Worm (Caenorhabditis elegans) whole organism, L1 larva: ENCODE measurements around the gene pgph-1.

Experiments
- C04F5.9 ChIP-seq: sonication (generic microtip); optimal IDR thresholded peaks from 2 replicates; lab custom pipeline; 2016; ENCODE audit warnings: missing genetic modification characterization, missing compliant biosample characterization
- C34B4.2 ChIP-seq: sonication (generic microtip); optimal IDR thresholded peaks from 2 replicates; lab custom pipeline; 2017; ENCODE audit warnings: mild to moderate bottlenecking, missing genetic modification characterization, missing compliant biosample characterization
- F16B12.6 ChIP-seq: fragments of 150-350 bp; optimal IDR thresholded peaks from 2 replicates; lab custom pipeline; 2014; ENCODE audit warnings: missing biosample characterization, missing genetic modification characterization
- Y116A8C.19 ChIP-seq: sonication (generic microtip); optimal IDR thresholded peaks from 2 replicates; lab custom pipeline; 2016; ENCODE audit warnings: missing compliant biosample characterization, missing genetic modification characterization, borderline replicate concordance
- aha-1 ChIP-seq: fragments of 150-350 bp; optimal IDR thresholded peaks from 2 replicates; lab custom pipeline; 2014; ENCODE audit warnings: missing biosample characterization, missing genetic modification characterization
- alr-1 ChIP-seq: fragments of 200-800 bp; sonication (Bioruptor generic); optimal IDR thresholded peaks from 2 replicates; lab custom pipeline; 2018; ENCODE audit warnings: borderline replicate concordance, mild to moderate bottlenecking, missing genetic modification characterization, missing compliant biosample characterization
- aly-2 ChIP-seq: fragments of 150-350 bp; optimal IDR thresholded peaks from 2 replicates; lab custom pipeline; 2014; ENCODE audit warnings: missing biosample characterization, missing genetic modification characterization
- blmp-1 ChIP-seq: fragments of 150-350 bp; optimal IDR thresholded peaks from 2 replicates; lab custom pipeline; 2014; ENCODE audit warnings: missing biosample characterization, missing genetic modification characterization
- ceh-63 ChIP-seq: fragments of 200-800 bp; sonication (Bioruptor generic); optimal IDR thresholded peaks from 2 replicates; lab custom pipeline; 2018; ENCODE audit warnings: mild to moderate bottlenecking, missing genetic modification characterization, missing compliant biosample characterization
- ceh-88 ChIP-seq: fragments of 200-800 bp; sonication (Bioruptor generic); IDR thresholded peaks from 2 replicates; pipeline ENCODE4 v1.3.6; 2022; ENCODE audit warnings: missing genetic modification characterization, missing compliant biosample characterization
- ceh-90 ChIP-seq: sonication (generic microtip); optimal IDR thresholded peaks from 2 replicates; lab custom pipeline; 2016; ENCODE audit warnings: missing genetic modification characterization, missing compliant biosample characterization
- ces-1 ChIP-seq: fragments of 150-350 bp; optimal IDR thresholded peaks from 2 replicates; lab custom pipeline; 2014; ENCODE audit warnings: missing biosample characterization, missing genetic modification reagents, missing genetic modification characterization
- dpl-1 ChIP-seq, 3 experiments: fragments of 150-350 bp in 2 of 3; sonication (generic microtip) in 1 of 3; optimal IDR thresholded peaks; 2 replicates each; lab custom pipeline; 2014 to 2017; ENCODE audit warnings: missing biosample characterization in 3 of 3, missing genetic modification characterization in 3 of 3, missing genetic modification reagents in 3 of 3
- dsc-1 ChIP-seq: sonication (generic microtip); optimal IDR thresholded peaks from 2 replicates; lab custom pipeline; 2016; ENCODE audit warnings: mild to moderate bottlenecking, missing genetic modification characterization, missing compliant biosample characterization
- efl-1 ChIP-seq, 4 experiments: fragments of 150-350 bp; optimal IDR thresholded peaks in 3 of 4; peaks in 1 of 4; 1 replicate in 1 of 4; 2 replicates in 3 of 4; lab custom pipeline; 2014; ENCODE audit warnings: missing biosample characterization in 2 of 4, missing genetic modification characterization in 2 of 4, missing genetic modification reagents in 2 of 4
- efl-3 ChIP-seq: fragments of 200-800 bp; sonication (Bioruptor generic); optimal IDR thresholded peaks from 2 replicates; lab custom pipeline; 2018; ENCODE audit warnings: mild to moderate bottlenecking, missing genetic modification characterization, missing compliant biosample characterization
- egl-13 ChIP-seq: sonication (generic microtip); optimal IDR thresholded peaks from 2 replicates; lab custom pipeline; 2016; ENCODE audit warnings: missing genotype, missing genetic modification reagents, missing genetic modification characterization, missing compliant biosample characterization
- egl-27 ChIP-seq, 2 experiments: fragments of 150-350 bp in 1 of 2; sonication (generic microtip); optimal IDR thresholded peaks; 3 replicates each; lab custom pipeline; 2017 to 2018; ENCODE audit warnings: missing biosample characterization in 2 of 2, missing genetic modification characterization in 2 of 2, missing genetic modification reagents in 2 of 2
- elt-2 ChIP-seq: sonication (generic microtip); optimal IDR thresholded peaks from 2 replicates; lab custom pipeline; 2016; ENCODE audit warnings: missing genetic modification characterization, mild to moderate bottlenecking, inconsistent platforms, missing compliant biosample characterization, missing genetic modification reagents
- ets-5 ChIP-seq: fragments of 200-800 bp; sonication (Bioruptor generic); IDR thresholded peaks from 2 replicates; pipeline ENCODE4 v1.3.6; 2022; ENCODE audit warnings: missing genetic modification characterization, missing compliant biosample characterization
- fkh-4 ChIP-seq: sonication (generic microtip); optimal IDR thresholded peaks from 2 replicates; lab custom pipeline; 2016; ENCODE audit warnings: missing compliant biosample characterization, missing genetic modification characterization, borderline replicate concordance
- grh-1 ChIP-seq: fragments of 200-800 bp; sonication (Bioruptor generic); IDR thresholded peaks from 2 replicates; pipeline ENCODE4 v1.3.6; 2022; ENCODE audit warnings: missing genetic modification reagents, missing genetic modification characterization, missing compliant biosample characterization
- hlh-4 ChIP-seq: sonication (generic microtip); optimal IDR thresholded peaks from 2 replicates; lab custom pipeline; 2016; ENCODE audit warnings: mild to moderate bottlenecking, missing genetic modification characterization, missing compliant biosample characterization
- irx-1 ChIP-seq: sonication (generic microtip); optimal IDR thresholded peaks from 2 replicates; lab custom pipeline; 2016; ENCODE audit warnings: missing genetic modification characterization, missing compliant biosample characterization
- isw-1 ChIP-seq: fragments of 200-800 bp; sonication (Bioruptor generic); IDR thresholded peaks from 2 replicates; pipeline ENCODE4 v1.3.6; 2022; ENCODE audit warnings: missing genetic modification characterization, missing compliant biosample characterization
- lin-13 ChIP-seq: fragments of 150-350 bp; optimal IDR thresholded peaks from 2 replicates; lab custom pipeline; 2014; ENCODE audit warnings: missing biosample characterization, missing genetic modification reagents, missing genetic modification characterization
- lin-15B ChIP-seq: fragments of 150-350 bp; sonication (generic microtip); optimal IDR thresholded peaks from 3 replicates; lab custom pipeline; 2014; ENCODE audit warnings: missing biosample characterization, missing genetic modification characterization
- lin-39 ChIP-seq: fragments of 150-350 bp; optimal IDR thresholded peaks from 2 replicates; lab custom pipeline; 2014; ENCODE audit warnings: missing biosample characterization, missing genetic modification reagents, missing genetic modification characterization
- lsy-2 ChIP-seq, 2 experiments: fragments of 150-350 bp; optimal IDR thresholded peaks; 2 replicates each; lab custom pipeline; 2014; ENCODE audit warnings: missing biosample characterization in 2 of 2, missing genetic modification characterization in 2 of 2
- mab-9 ChIP-seq: fragments of 200-800 bp; sonication (Bioruptor generic); IDR thresholded peaks from 2 replicates; pipeline ENCODE4 v1.3.6; 2022; ENCODE audit warnings: missing genetic modification reagents, missing genetic modification characterization, missing compliant biosample characterization
- mef-2 ChIP-seq: fragments of 150-350 bp; optimal IDR thresholded peaks from 2 replicates; lab custom pipeline; 2014; ENCODE audit warnings: missing biosample characterization, missing genetic modification characterization
- mep-1 ChIP-seq: fragments of 150-350 bp; optimal IDR thresholded peaks from 2 replicates; lab custom pipeline; 2014; ENCODE audit warnings: missing biosample characterization, missing genetic modification characterization
- nhr-11 ChIP-seq: fragments of 150-350 bp; optimal IDR thresholded peaks from 2 replicates; lab custom pipeline; 2014; ENCODE audit warnings: missing biosample characterization, missing genetic modification characterization
- nhr-12 ChIP-seq: sonication (generic microtip); optimal IDR thresholded peaks from 2 replicates; lab custom pipeline; 2017; ENCODE audit warnings: missing biosample characterization, missing genetic modification characterization
- nhr-19 ChIP-seq: fragments of 200-800 bp; sonication (Bioruptor generic); conservative IDR thresholded peaks from 2 replicates; pipeline ENCODE4 v1.3.6; 2022; ENCODE audit warnings: missing genetic modification characterization, missing compliant biosample characterization
- nhr-20 ChIP-seq: sonication (generic microtip); optimal IDR thresholded peaks from 2 replicates; lab custom pipeline; 2016; ENCODE audit warnings: mild to moderate bottlenecking, missing genetic modification characterization, missing compliant biosample characterization
- nhr-71 ChIP-seq: sonication (generic microtip); optimal IDR thresholded peaks from 2 replicates; lab custom pipeline; 2016; ENCODE audit warnings: mild to moderate bottlenecking, missing genetic modification characterization, moderate library complexity, missing compliant biosample characterization
- nhr-76 ChIP-seq: sonication (generic microtip); optimal IDR thresholded peaks from 2 replicates; lab custom pipeline; 2017; ENCODE audit warnings: missing biosample characterization, missing genetic modification characterization
- nhr-77 ChIP-seq: fragments of 150-350 bp; optimal IDR thresholded peaks from 2 replicates; lab custom pipeline; 2014; ENCODE audit warnings: missing biosample characterization, missing genetic modification characterization
- nhr-84 ChIP-seq: sonication (generic microtip); optimal IDR thresholded peaks from 2 replicates; lab custom pipeline; 2017; ENCODE audit warnings: missing biosample characterization, missing genetic modification characterization
- nhr-85 ChIP-seq: sonication (generic microtip); peaks from one replicate; lab custom pipeline; 2016; ENCODE audit warnings: missing genetic modification characterization, inconsistent platforms, missing compliant biosample characterization
- nhr-90 ChIP-seq: sonication (generic microtip); optimal IDR thresholded peaks from 2 replicates; lab custom pipeline; 2016; ENCODE audit warnings: mild to moderate bottlenecking, missing genetic modification characterization, missing compliant biosample characterization; ENCODE audit not compliant: poor library complexity
- pax-3 ChIP-seq: fragments of 200-800 bp; sonication (Bioruptor generic); optimal IDR thresholded peaks from 2 replicates; lab custom pipeline; 2018; ENCODE audit warnings: mild to moderate bottlenecking, missing genetic modification characterization, moderate library complexity, missing compliant biosample characterization
- snu-23 ChIP-seq: sonication (generic microtip); optimal IDR thresholded peaks from 2 replicates; lab custom pipeline; 2016; ENCODE audit warnings: missing genetic modification characterization, missing compliant biosample characterization
- sox-4 ChIP-seq: sonication (generic microtip); optimal IDR thresholded peaks from 2 replicates; lab custom pipeline; 2016; ENCODE audit warnings: missing genetic modification characterization, missing compliant biosample characterization
- sup-37 ChIP-seq: fragments of 200-800 bp; sonication (Bioruptor generic); optimal IDR thresholded peaks from 2 replicates; lab custom pipeline; 2018; ENCODE audit warnings: mild to moderate bottlenecking, missing genetic modification characterization, missing compliant biosample characterization
- unc-30 ChIP-seq: sonication (generic microtip); optimal IDR thresholded peaks from 2 replicates; lab custom pipeline; 2017; ENCODE audit warnings: missing biosample characterization, missing genetic modification characterization
- unc-86 ChIP-seq: sonication (generic microtip); optimal IDR thresholded peaks from 2 replicates; lab custom pipeline; 2016; ENCODE audit warnings: missing genetic modification characterization, missing compliant biosample characterization
- vab-15 ChIP-seq: sonication (generic microtip); optimal IDR thresholded peaks from 2 replicates; lab custom pipeline; 2017; ENCODE audit warnings: missing genotype, mild to moderate bottlenecking, missing genetic modification characterization, missing compliant biosample characterization
- zag-1 ChIP-seq: fragments of 150-350 bp; optimal IDR thresholded peaks from 2 replicates; lab custom pipeline; 2014; ENCODE audit warnings: missing biosample characterization, missing genetic modification characterization
- zip-4 ChIP-seq: fragments of 200-800 bp; sonication (Bioruptor generic); optimal IDR thresholded peaks from 2 replicates; lab custom pipeline; 2018; ENCODE audit warnings: mild to moderate bottlenecking, missing genetic modification characterization, moderate library complexity, missing compliant biosample characterization
- ztf-11 ChIP-seq, 2 experiments: sonication (generic microtip); optimal IDR thresholded peaks; 2 replicates each; lab custom pipeline; 2016 to 2017; ENCODE audit warnings: missing genetic modification characterization in 2 of 2, missing biosample characterization in 1 of 2, missing compliant biosample characterization in 1 of 2
- ztf-4 ChIP-seq: fragments of 150-350 bp; optimal IDR thresholded peaks from 2 replicates; lab custom pipeline; 2014; ENCODE audit warnings: missing biosample characterization, missing genetic modification characterization

pgph-1 gene

ce11 chrV:5768292-5768695 is 15.0 kb upstream of the pgph-1 start (continued):
- TF ChIP-seq nhr-90: peak; percentile 84
- no peak for TF ChIP-seq zag-1 (tag; lab: Kevin White, UChicago)
- TF ChIP-seq nhr-71 (tag; lab: Kevin White, UChicago): peak; percentile 92
- TF ChIP-seq elt-2 (tag; lab: Kevin White, UChicago): peak; percentile 70
- TF ChIP-seq unc-86 (tag; lab: Kevin White, UChicago): no peak
- no peak for TF ChIP-seq pax-3
- no peak for TF ChIP-seq lin-15B
- TF ChIP-seq sox-4 (tag; lab: Kevin White, UChicago): no peak
- TF ChIP-seq alr-1 (tag; lab: Kevin White, UChicago): no peak
- peak; percentile 84 for TF ChIP-seq blmp-1
- TF ChIP-seq dsc-1 (tag; lab: Kevin White, UChicago): no peak
- TF ChIP-seq ets-5 (GFP tag; lab: Robert Waterston, UW): no peak
- no peak for TF ChIP-seq vab-15 (tag; lab: Kevin White, UChicago)
- peak; percentile 3 for TF ChIP-seq ztf-4 (tag; lab: Kevin White, UChicago)
- no peak for TF ChIP-seq nhr-12 (tag; lab: Kevin White, UChicago)
- no peak for TF ChIP-seq egl-13 (tag; lab: Kevin White, UChicago)
- TF ChIP-seq C34B4.2: no peak
- TF ChIP-seq hlh-4: no peak
- TF ChIP-seq lsy-2 (tag; optimal IDR thresholded peaks at IDR 0.05; lab: Kevin White, UChicago): peak; percentile 49 to 52
- TF ChIP-seq aly-2 (tag; lab: Kevin White, UChicago): no peak
- TF ChIP-seq nhr-11 (tag; lab: Kevin White, UChicago): no peak
- TF ChIP-seq mab-9 (GFP tag; lab: Robert Waterston, UW): no peak
- no peak for TF ChIP-seq Y116A8C.19 (tag; lab: Kevin White, UChicago)
- TF ChIP-seq lin-13 (GFP tag; lab: Kevin White, UChicago): peak; percentile 12
- TF ChIP-seq nhr-85 (tag; lab: Kevin White, UChicago): peak; percentile 98
- TF ChIP-seq mep-1: peak; percentile 10
- TF ChIP-seq ztf-11 (tag; optimal IDR thresholded peaks at IDR 0.05; lab: Kevin White, UChicago): no peak
- TF ChIP-seq grh-1 (GFP tag; lab: Robert Waterston, UW): peak; percentile 70
- no peak for TF ChIP-seq aha-1
- TF ChIP-seq fkh-4 (tag; lab: Kevin White, UChicago): no peak
- no peak for TF ChIP-seq isw-1 (GFP tag; lab: Robert Waterston, UW)
- no peak for TF ChIP-seq ceh-90
- no peak for TF ChIP-seq ceh-63 (GFP tag; lab: Kevin White, UChicago)
- no peak for TF ChIP-seq efl-3 (GFP tag; lab: Kevin White, UChicago)
- TF ChIP-seq egl-27 (tag; optimal IDR thresholded peaks at IDR 0.05; lab: Kevin White, UChicago): peak in 1 of 2 experiments; percentile 71
- no peak for TF ChIP-seq nhr-84 (tag; lab: Kevin White, UChicago)
- peak; percentile 76 for TF ChIP-seq snu-23 (GFP tag; lab: Kevin White, UChicago)
- no peak for TF ChIP-seq ceh-88 (GFP tag; lab: Robert Waterston, UW)
- TF ChIP-seq ces-1: no peak
- peak in 1 of 3 experiments; percentile 35 for TF ChIP-seq dpl-1 (GFP tag; optimal IDR thresholded peaks at IDR 0.05; lab: Kevin White, UChicago)
- TF ChIP-seq mef-2 (tag; lab: Kevin White, UChicago): no peak
- TF ChIP-seq unc-30 (tag; lab: Kevin White, UChicago): no peak
- TF ChIP-seq lin-39 (tag; lab: Kevin White, UChicago): peak; percentile 47
- TF ChIP-seq nhr-76: peak; percentile 10
- no peak for TF ChIP-seq C04F5.9 (tag; lab: Kevin White, UChicago)
- peak; percentile 19 for TF ChIP-seq nhr-77 (tag; lab: Kevin White, UChicago)
- peak; percentile 88 for TF ChIP-seq nhr-19 (GFP tag; lab: Robert Waterston, UW)
- TF ChIP-seq zip-4 (GFP tag; lab: Kevin White, UChicago): no peak
- TF ChIP-seq efl-1 (optimal IDR thresholded peaks at IDR 0.05; lab: Kevin White, UChicago): peak; percentile 18 to 34
- TF ChIP-seq efl-1 (GFP tag; optimal IDR thresholded peaks at IDR 0.05 in 1 of 2; lab: Kevin White, UChicago): peak; percentile 1 to 84
- no peak for TF ChIP-seq F16B12.6 (tag; lab: Kevin White, UChicago)
- TF ChIP-seq nhr-20 (tag; lab: Kevin White, UChicago): peak; percentile 93
- peak; percentile 5 for TF ChIP-seq irx-1
- no peak for TF ChIP-seq sup-37 (GFP tag; lab: Kevin White, UChicago)
